Worm (Caenorhabditis elegans): Measurements from ENCODE around the gene sid-3.

DNA sequence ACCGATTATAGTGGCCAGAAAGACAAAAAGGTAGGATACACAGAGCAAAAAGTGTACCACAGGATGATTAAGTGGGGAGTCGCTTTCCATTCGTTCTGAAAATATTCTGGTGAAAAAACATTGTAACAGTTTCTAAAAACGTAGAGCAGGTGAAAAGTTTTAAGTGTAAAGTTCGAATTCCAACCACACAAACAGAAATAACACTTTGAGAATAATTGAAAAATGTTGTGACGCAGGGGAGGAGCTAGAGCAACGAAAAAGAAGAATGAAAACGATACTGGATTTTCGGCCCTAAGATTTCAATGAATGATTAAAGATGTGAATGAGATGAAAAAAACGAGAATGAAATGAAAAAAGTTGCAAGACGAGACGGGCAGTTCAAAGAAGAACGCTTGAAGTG, 28.3 kb upstream of the sid-3 start, which contains the start of gene npr-21:
- no peak for TF ChIP-seq ces-1 (GFP tag; optimal IDR thresholded peaks at IDR 0.05)
- TF ChIP-seq ztf-11 (tag; optimal IDR thresholded peaks at IDR 0.05): no peak
- no peak for TF ChIP-seq ama-1 (optimal IDR thresholded peaks at IDR 0.05)
